Fruit fly (Drosophila melanogaster) whole organism: ENCODE measurements around the gene RpL13.

Experiments used
- CG8478 ChIP-seq: fragments of >200 bp; optimal IDR thresholded peaks from 2 replicates; lab custom pipeline; 2018; ENCODE audit warnings: inconsistent platforms
- EcR ChIP-seq, 2 experiments: fragments of >200 bp; optimal IDR thresholded peaks; 2 replicates each; lab custom pipeline; 2017; ENCODE audit warnings: missing biosample characterization in 2 of 2, missing genetic modification characterization in 2 of 2, missing genetic modification reagents in 2 of 2
- pan ChIP-seq: fragments of >200 bp; optimal IDR thresholded peaks from 2 replicates; lab custom pipeline; 2017
- psq ChIP-seq: fragments of >200 bp; optimal IDR thresholded peaks from 2 replicates; lab custom pipeline; 2017
- usp ChIP-seq: fragments of >200 bp; optimal IDR thresholded peaks from 2 replicates; lab custom pipeline; 2017; ENCODE audit warnings: missing biosample characterization, missing genetic modification characterization, mixed read lengths

DNA sequence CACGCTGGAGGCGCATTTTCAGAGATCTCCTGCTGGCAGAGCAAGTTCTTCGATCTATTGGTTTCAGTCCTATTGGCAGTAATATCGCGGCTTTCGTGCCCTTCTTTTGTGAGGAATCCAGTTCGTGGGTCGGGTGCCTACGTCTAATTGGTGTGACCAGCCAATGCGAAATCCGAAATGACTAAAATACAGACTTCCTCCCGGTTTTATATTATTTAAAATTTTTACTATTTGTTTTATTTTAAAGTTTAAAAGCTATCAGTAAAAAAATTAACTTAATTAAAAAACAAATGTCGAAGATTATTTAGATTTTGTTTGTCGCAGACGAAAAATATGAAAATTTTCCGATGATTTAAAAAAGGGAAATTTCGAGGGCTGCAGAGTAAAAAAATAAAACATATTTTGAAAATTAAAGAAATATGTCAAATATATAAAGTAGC is 3.5 kb upstream of the RpL13 start, which contains the start of gene CG5850:
- TF ChIP-seq CG8478 (lab: Kevin White, UChicago): no peak
- no peak for TF ChIP-seq usp (GFP tag; lab: Kevin White, UChicago)
- TF ChIP-seq pan (lab: Kevin White, UChicago): no peak
- TF ChIP-seq psq (lab: Kevin White, UChicago): no peak
- TF ChIP-seq EcR (GFP tag; optimal IDR thresholded peaks at IDR 0.05; lab: Kevin White, UChicago): no peak
